Fruit fly (Drosophila melanogaster) S2 (cell line): ENCODE results near the gene Prp18.

Experiments
- CG8478 ChIP-seq: fragments of >200 bp; optimal IDR thresholded peaks from 2 replicates; lab custom pipeline; 2018
- CTCF ChIP-seq, 2 experiments: fragments of >200 bp; optimal IDR thresholded peaks; 2 replicates each; lab custom pipeline; 2018

dm6 chr3R:19023862-19024261 is 7.2 kb downstream of the Prp18 start, which contains the start of the genes CG6005 and CG14286:
- TF ChIP-seq CG8478 (no peak), CTCF (optimal IDR thresholded peaks at IDR 0.05; lab: Kevin White, UChicago) (no peak)
